Fruit fly (Drosophila melanogaster) S2 (cell line): ENCODE results near the gene CG31419.

Experiments used
- CG8478 ChIP-seq: fragments of >200 bp; optimal IDR thresholded peaks from 2 replicates; lab custom pipeline; 2018
- CTCF ChIP-seq, 2 experiments: fragments of >200 bp; optimal IDR thresholded peaks; 2 replicates each; lab custom pipeline; 2018

The CG31419 gene

DNA sequence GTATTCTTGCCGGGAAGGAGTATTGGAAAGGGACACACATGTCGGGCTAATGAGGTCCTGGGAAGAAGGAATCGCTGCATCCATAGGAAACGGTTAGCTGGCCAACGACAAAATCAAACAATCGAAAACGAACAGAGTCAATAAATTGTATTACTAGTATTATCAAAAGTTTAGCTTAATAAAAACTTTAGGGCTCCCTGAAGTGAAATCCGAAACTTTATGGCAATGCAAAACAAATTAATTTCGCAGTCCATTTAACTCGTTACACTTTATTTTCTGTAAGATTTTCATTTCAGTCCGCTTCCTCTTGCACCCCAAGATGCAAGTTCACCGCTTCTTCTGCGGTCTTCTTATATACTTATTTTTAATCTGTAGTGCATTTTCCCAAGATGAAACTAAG lies at the start of gene CG31419:
TSS of gene CG31419 (plus strand) at position 301 of the 400 bp plus-strand sequence.
- no peak for TF ChIP-seq CTCF (optimal IDR thresholded peaks at IDR 0.05; lab: Kevin White, UChicago)
- TF ChIP-seq CG8478 (lab: Kevin White, UChicago): no peak

DNA sequence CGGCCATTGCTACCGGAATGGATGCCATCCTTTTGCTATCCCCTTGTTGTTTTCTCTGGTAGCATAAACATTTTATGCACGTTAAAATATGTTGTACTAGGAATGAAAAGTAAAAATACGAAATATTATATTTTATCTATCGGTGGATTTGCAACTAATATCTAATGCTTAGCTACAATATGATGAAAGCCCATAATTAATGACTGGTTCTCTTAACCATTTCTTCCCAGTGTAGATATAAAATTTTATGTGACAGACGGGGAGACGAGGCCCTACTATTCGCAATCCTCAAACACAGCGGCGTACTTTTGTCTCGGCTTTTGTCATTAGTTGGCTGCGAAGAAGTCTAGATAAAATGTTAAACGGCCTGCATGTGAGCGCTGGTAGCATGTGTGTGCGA lies 47.5 kb upstream of the CG31419 start:
- no peak for TF ChIP-seq CTCF (optimal IDR thresholded peaks at IDR 0.05; lab: Kevin White, UChicago)
- no peak for TF ChIP-seq CG8478 (lab: Kevin White, UChicago)

DNA sequence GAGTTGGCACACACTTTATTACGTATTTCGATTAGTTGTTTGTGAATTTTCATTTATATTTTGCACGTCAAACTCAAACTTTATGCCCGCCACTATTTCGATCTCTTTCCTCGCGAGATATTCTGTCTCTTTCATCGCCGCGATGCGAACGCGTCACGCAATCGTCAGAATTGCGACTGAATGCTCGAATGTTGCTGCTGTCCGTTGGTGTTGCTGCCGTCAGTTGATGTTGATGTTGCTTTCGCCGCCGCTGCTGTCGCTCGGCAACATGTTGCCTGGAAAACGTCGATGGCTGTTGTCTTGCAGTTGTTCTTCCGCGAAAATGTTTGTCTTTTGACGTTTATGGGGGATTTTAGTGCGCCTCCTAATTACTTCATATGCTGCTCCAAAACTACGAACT lies 36.7 kb upstream of the CG31419 start:
- TF ChIP-seq CTCF (optimal IDR thresholded peaks at IDR 0.05; lab: Kevin White, UChicago) (no peak), CG8478 (lab: Kevin White, UChicago) (no peak)

DNA sequence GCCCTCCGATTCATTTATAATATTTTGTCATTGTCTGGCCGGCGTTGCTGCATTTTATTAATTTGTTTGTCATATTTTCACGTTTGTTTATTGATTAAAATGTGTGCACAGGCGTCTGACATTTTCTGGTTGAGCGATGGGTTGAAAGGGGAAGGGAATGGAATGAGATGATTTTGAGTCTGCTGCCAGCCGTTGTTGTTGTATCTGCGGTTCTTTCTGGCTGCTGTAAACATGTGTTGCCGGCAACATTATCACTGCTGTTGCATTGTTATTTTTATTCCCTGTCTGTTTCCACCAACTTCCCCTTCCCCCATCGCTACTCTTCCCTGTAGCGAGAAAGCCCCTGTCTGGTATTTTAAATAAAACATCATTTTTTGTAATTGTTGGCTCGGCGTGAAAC lies 35.2 kb upstream of the CG31419 start:
- TF ChIP-seq CTCF (optimal IDR thresholded peaks at IDR 0.05; lab: Kevin White, UChicago) (no peak), CG8478 (lab: Kevin White, UChicago) (no peak)

DNA sequence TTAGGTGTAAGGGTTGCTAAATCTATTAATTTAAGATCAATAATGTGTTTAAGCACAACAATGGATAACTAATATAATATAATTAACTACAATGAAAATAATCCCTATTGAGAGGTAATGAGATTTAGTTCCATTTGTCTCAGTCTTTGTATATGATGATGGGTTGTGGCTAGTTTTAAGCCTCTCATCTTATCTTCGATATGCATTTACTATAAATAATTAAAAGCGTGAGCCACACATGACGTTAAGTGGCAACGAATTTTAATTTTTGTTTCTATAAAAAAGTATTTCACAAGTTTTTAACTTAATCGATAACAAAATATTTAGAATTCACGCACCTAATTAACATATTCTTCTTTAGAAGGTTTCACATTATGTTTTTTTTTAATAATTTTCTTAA lies 33.2 kb upstream of the CG31419 start:
- TF ChIP-seq CTCF (optimal IDR thresholded peaks at IDR 0.05; lab: Kevin White, UChicago): no peak
- TF ChIP-seq CG8478 (lab: Kevin White, UChicago): no peak

DNA sequence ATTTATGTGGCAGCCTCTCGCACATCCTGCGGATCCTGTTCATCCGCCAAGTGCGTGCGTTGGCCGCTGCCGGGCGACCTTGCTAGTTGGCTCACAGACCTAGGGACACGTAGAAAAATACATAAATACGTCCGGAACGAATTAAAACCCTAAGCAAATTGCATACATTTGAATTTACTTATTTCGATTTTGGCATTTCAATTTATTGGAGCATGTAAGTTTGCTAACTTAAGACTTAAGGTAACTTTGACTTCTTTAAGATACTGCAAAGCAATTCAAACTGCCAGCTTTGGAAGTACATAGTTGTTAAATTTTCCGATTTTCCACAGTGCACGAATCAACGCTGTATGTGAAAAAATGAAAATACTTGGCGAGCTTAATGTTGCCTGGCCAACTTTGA lies 30.4 kb upstream of the CG31419 start, which contains the start of gene CG44259:
TSS of gene CG44259 (minus strand) at position 101 of the 400 bp plus-strand sequence.
- no peak for TF ChIP-seq CG8478 (lab: Kevin White, UChicago)
- no peak for TF ChIP-seq CTCF (optimal IDR thresholded peaks at IDR 0.05; lab: Kevin White, UChicago)

DNA sequence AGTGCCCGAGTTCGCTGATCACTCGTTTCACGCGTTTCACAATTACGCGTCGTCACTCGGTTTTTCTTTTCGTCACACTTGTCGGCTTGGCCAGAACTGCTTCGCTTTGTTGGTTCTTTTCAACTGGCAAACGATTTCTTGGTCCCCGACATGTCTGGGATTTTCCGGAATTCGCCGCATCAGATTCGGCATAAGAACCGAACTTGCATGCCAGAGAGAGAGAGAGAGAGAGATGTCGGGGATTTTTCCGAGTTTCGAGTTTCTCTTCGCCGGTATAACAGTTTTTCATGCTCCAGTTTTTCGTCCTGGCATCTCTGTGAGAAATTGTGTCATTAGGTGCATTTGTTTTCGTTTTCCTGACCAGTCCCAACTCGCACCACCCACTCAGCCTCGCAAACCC lies 19.5 kb upstream of the CG31419 start, which contains the start of the genes beat-IIb and CG44257:
TSS of gene beat-IIb (minus strand) at position 101 of the 400 bp plus-strand sequence.
TSS of gene CG44257 (plus strand) at position 330 of the 400 bp plus-strand sequence.
- TF ChIP-seq CG8478 (lab: Kevin White, UChicago): no peak
- TF ChIP-seq CTCF (optimal IDR thresholded peaks at IDR 0.05; lab: Kevin White, UChicago): no peak

DNA sequence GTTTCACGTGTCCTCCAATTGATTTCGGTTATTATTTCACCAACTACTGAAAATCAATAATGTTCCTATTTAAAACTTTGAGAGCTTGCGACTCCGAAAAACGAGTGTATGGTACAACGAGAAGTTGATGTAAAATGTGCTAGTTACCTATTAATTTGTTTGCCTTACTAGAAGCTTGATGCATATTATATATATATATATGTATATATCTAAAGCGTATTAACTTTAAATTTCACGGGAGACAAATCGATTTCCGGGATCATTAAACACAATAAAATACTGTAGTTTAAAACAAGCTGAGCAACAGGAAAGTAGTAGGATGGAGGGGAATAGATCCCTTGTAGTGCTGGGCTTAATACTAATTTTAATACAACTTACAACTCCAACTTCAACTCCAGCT lies 953 bp upstream of the CG31419 start, which contains the start of gene CG31418:
TSS of gene CG31418 (plus strand) at position 301 of the 400 bp plus-strand sequence.
- TF ChIP-seq CTCF (optimal IDR thresholded peaks at IDR 0.05; lab: Kevin White, UChicago) (no peak), CG8478 (lab: Kevin White, UChicago) (no peak)

DNA sequence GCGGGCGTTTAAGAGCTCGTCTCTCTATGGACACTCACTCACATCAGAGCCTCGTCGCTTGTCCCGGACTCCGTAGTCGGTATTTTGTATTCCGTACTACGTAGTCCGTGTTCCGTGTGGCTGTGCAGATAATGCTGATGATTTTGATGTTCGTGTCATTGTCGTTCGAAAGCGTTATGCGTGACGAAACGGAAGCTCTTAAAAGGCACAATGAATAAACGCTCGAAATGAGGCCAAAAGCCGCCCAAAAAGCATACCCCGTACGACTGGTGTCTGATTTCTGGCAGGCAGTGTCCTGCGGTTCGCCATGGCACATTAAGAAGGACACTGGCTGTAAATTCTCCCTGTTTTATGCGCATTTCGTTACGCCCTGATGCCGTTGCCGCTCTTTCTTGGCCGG lies 4.6 kb downstream of the CG31419 start:
- TF ChIP-seq CTCF (optimal IDR thresholded peaks at IDR 0.05; lab: Kevin White, UChicago) (no peak), CG8478 (lab: Kevin White, UChicago) (no peak)
